Worm (Caenorhabditis elegans): Measurements from ENCODE around the gene fbxb-49.

Gene fbxb-49

ce11 chrII:1568214-1568613 lies at the start of gene fbxb-49:
fbxb-49 (plus strand) TSS chrII:1568514.
- TF ChIP-seq pha-4 (tag; optimal IDR thresholded peaks at IDR 0.05) = no peak
- TF ChIP-seq K02D7.2 (tag; optimal IDR thresholded peaks at IDR 0.05) = no peak
- no peak for TF ChIP-seq ztf-16 (tag; optimal IDR thresholded peaks at IDR 0.05)
- no peak for TF ChIP-seq madf-2 (tag; optimal IDR thresholded peaks at IDR 0.05)
- TF ChIP-seq npax-4 (tag; optimal IDR thresholded peaks at IDR 0.05) = no peak
- no peak for TF ChIP-seq C08G9.2 (tag; optimal IDR thresholded peaks at IDR 0.05)
- TF ChIP-seq eyg-1 (tag; optimal IDR thresholded peaks at IDR 0.05) = no peak
- no peak for TF ChIP-seq fax-1 (tag; optimal IDR thresholded peaks at IDR 0.05)
- TF ChIP-seq K09A11.1 (tag; optimal IDR thresholded peaks at IDR 0.05; ENCODE audit: insufficient read depth) = no peak
- TF ChIP-seq unc-3 (GFP tag; conservative IDR thresholded peaks at IDR 0.05) = no peak
- no peak for TF ChIP-seq unc-3 (tag; optimal IDR thresholded peaks at IDR 0.05)
- no peak for TF ChIP-seq lin-11 (tag; optimal IDR thresholded peaks at IDR 0.05)
- no peak for TF ChIP-seq pax-1 (tag; optimal IDR thresholded peaks at IDR 0.05)
- TF ChIP-seq Y22D7AL.16 (tag; optimal IDR thresholded peaks at IDR 0.05) = no peak
- TF ChIP-seq ceh-22 (tag; optimal IDR thresholded peaks at IDR 0.05) = no peak
- TF ChIP-seq hlh-13 (GFP tag; optimal IDR thresholded peaks at IDR 0.05) = no peak
- no peak for TF ChIP-seq pqm-1 (tag; optimal IDR thresholded peaks at IDR 0.05)
- TF ChIP-seq ceh-34 (tag; optimal IDR thresholded peaks at IDR 0.05) = no peak
- no peak for TF ChIP-seq sdc-2 (tag; optimal IDR thresholded peaks at IDR 0.05)
- no peak for TF ChIP-seq syd-9 (tag; optimal IDR thresholded peaks at IDR 0.05)

ce11 chrII:1518914-1519313 lies 49.4 kb upstream of the fbxb-49 start, which contains the start of gene Y51H7BR.8:
Y51H7BR.8 (plus strand) TSS chrII:1519214.
- TF ChIP-seq hlh-15 (tag; optimal IDR thresholded peaks at IDR 0.05) (no peak), lin-11 (tag; optimal IDR thresholded peaks at IDR 0.05) (no peak), npax-4 (tag; optimal IDR thresholded peaks at IDR 0.05) (no peak), ceh-22 (tag; optimal IDR thresholded peaks at IDR 0.05) (no peak), tbx-7 (tag; optimal IDR thresholded peaks at IDR 0.05) (no peak), zip-5 (tag; optimal IDR thresholded peaks at IDR 0.05) (no peak), ahr-1 (tag; optimal IDR thresholded peaks at IDR 0.05) (no peak), pag-3 (tag; optimal IDR thresholded peaks at IDR 0.05; ENCODE audit: borderline replicate concordance) (no peak), C38D4.7 (GFP tag; optimal IDR thresholded peaks at IDR 0.05) (no peak), ceh-30 (tag; optimal IDR thresholded peaks at IDR 0.05) (no peak), pha-4 (tag; optimal IDR thresholded peaks at IDR 0.05) (no peak), ceh-48 (tag; optimal IDR thresholded peaks at IDR 0.05) (no peak), nhr-232 (tag; optimal IDR thresholded peaks at IDR 0.05) (no peak), pha-2 (tag; optimal IDR thresholded peaks at IDR 0.05) (no peak), C08G9.2 (tag; optimal IDR thresholded peaks at IDR 0.05) (no peak), unc-42 (tag; optimal IDR thresholded peaks at IDR 0.05) (no peak), lim-6 (tag; optimal IDR thresholded peaks at IDR 0.05) (no peak)

ce11 chrII:1519867-1520266 lies 48.4 kb upstream of the fbxb-49 start:
- TF ChIP-seq unc-42 (tag; optimal IDR thresholded peaks at IDR 0.05) = peak; percentile 54
- peak; percentile 15 for TF ChIP-seq ceh-18 (tag; optimal IDR thresholded peaks at IDR 0.05)
- TF ChIP-seq syd-9 (tag; optimal IDR thresholded peaks at IDR 0.05) = peak; percentile 22
- no peak for TF ChIP-seq sox-4 (tag; optimal IDR thresholded peaks at IDR 0.05)
- TF ChIP-seq mec-3 (tag; optimal IDR thresholded peaks at IDR 0.05; ENCODE audit: borderline replicate concordance) = no peak
- no peak for TF ChIP-seq ceh-31 (tag; optimal IDR thresholded peaks at IDR 0.05)
- peak; percentile 43 for TF ChIP-seq ceh-48 (tag; optimal IDR thresholded peaks at IDR 0.05)

- no peak for TF ChIP-seq unc-55 (GFP tag; optimal IDR thresholded peaks at IDR 0.05)
- TF ChIP-seq tbx-2 (tag; optimal IDR thresholded peaks at IDR 0.05) = no peak
- TF ChIP-seq pat-9 (tag; optimal IDR thresholded peaks at IDR 0.05) = no peak
- no peak for TF ChIP-seq ceh-9 (tag; optimal IDR thresholded peaks at IDR 0.05)
- TF ChIP-seq madf-2 (tag; optimal IDR thresholded peaks at IDR 0.05) = no peak
- no peak for TF ChIP-seq ceh-45 (GFP tag; IDR thresholded peaks at IDR 0.05)
- no peak for TF ChIP-seq unc-3 (GFP tag; conservative IDR thresholded peaks at IDR 0.05)
- no peak for TF ChIP-seq unc-3 (tag; optimal IDR thresholded peaks at IDR 0.05)
- no peak for TF ChIP-seq nhr-232 (tag; optimal IDR thresholded peaks at IDR 0.05)
- no peak for TF ChIP-seq ceh-14 (tag; optimal IDR thresholded peaks at IDR 0.05)
- no peak for TF ChIP-seq T23F11.4 (GFP tag; optimal IDR thresholded peaks at IDR 0.05)
- TF ChIP-seq fkh-10 (GFP tag; optimal IDR thresholded peaks at IDR 0.05) = no peak
- TF ChIP-seq pha-2 (tag; optimal IDR thresholded peaks at IDR 0.05) = no peak
- no peak for TF ChIP-seq zip-5 (tag; optimal IDR thresholded peaks at IDR 0.05)
- TF ChIP-seq elt-2 (tag; optimal IDR thresholded peaks at IDR 0.05) = no peak
- TF ChIP-seq pros-1 (tag; optimal IDR thresholded peaks at IDR 0.05) = no peak
- no peak for TF ChIP-seq syd-9 (tag; optimal IDR thresholded peaks at IDR 0.05)
- no peak for TF ChIP-seq pag-3 (tag; optimal IDR thresholded peaks at IDR 0.05; ENCODE audit: borderline replicate concordance)
These were observed 46.4 kb upstream of the fbxb-49 start for ce11 chrII:1521956-1522355.
